Worm (Caenorhabditis elegans) whole organism, midembryonic: Measurements from ENCODE around the gene cyp-33E1.

ENCODE experiments used
- T22C8.4 ChIP-seq: fragments of 200-800 bp; sonication (Bioruptor generic); IDR thresholded peaks from 2 replicates; pipeline ENCODE4 v1.3.6; 2022; ENCODE audit warnings: missing genetic modification characterization, missing compliant biosample characterization
- flt-1 ChIP-seq: fragments of 200-800 bp; sonication (Bioruptor generic); IDR thresholded peaks from 2 replicates; pipeline ENCODE4 v1.3.6; 2022; ENCODE audit warnings: missing genetic modification characterization, missing compliant biosample characterization
- klf-2 ChIP-seq: fragments of 200-800 bp; sonication (Bioruptor generic); conservative IDR thresholded peaks from 2 replicates; pipeline ENCODE4 v1.3.6; 2022; ENCODE audit warnings: missing genetic modification reagents, missing genetic modification characterization, missing compliant biosample characterization
- ref-1 ChIP-seq: fragments of 200-800 bp; sonication (Bioruptor generic); conservative IDR thresholded peaks from 2 replicates; pipeline ENCODE4 v1.3.6; 2022; ENCODE audit warnings: missing genetic modification reagents, missing genetic modification characterization, missing compliant biosample characterization
- tab-1 ChIP-seq: fragments of 200-800 bp; sonication (Bioruptor generic); IDR thresholded peaks from 2 replicates; pipeline ENCODE4 v1.3.6; 2022; ENCODE audit warnings: missing genetic modification characterization, missing compliant biosample characterization
- ztf-23 ChIP-seq: fragments of 200-800 bp; sonication (Bioruptor generic); IDR thresholded peaks from 2 replicates; pipeline ENCODE4 v1.3.6; 2022; ENCODE audit warnings: missing genetic modification reagents, missing genetic modification characterization, missing compliant biosample characterization
- ztf-29 ChIP-seq: fragments of 200-800 bp; sonication (Bioruptor generic); IDR thresholded peaks from 2 replicates; pipeline ENCODE4 v1.3.6; 2022; ENCODE audit warnings: missing genetic modification reagents, missing genetic modification characterization, missing compliant biosample characterization

DNA sequence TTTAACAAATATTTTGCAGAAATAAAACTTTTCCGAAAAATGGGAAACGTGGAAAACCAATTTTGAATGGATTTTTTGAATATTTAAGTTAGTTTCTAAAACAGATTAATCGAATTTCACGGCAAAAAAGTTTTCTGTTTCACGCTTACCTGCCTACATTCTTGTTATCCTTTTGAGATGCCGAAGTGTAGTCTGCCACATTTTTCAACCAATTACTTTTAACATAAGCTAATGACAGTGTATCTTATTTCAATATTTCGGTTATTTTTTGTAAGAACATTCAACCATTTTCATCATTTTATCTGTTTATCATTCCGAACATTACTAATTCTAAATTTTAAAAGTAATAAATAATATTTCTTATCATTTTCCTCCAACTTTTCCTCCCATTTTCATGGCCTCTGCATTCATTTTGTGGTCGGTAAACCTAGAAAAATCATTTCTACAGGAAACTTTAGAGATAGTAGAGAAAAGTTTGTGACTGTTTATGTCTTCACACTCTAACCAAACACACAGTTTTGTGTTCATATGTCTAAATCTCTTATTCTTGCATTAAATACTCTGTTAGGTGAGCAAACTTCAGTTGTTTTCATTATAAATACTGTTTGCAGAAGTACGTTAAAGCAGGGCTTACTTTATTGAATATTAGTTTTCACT is 36.4 kb downstream of the cyp-33E1 start, which contains the start of the genes F42A9.17 and cyp-33E2:
- TF ChIP-seq T22C8.4 (GFP tag; lab: Robert Waterston, UW) (no peak), ztf-29 (GFP tag; lab: Robert Waterston, UW) (no peak), klf-2 (GFP tag; lab: Robert Waterston, UW) (no peak), tab-1 (no peak), flt-1 (no peak), ztf-23 (GFP tag; lab: Robert Waterston, UW) (no peak), ref-1 (GFP tag; lab: Robert Waterston, UW) (no peak)
